Fruit fly (Drosophila melanogaster) whole organism, embryonic: ENCODE data around the gene trus.

Source experiments
- Asciz ChIP-seq: fragments of 200-800 bp; sonication (Bioruptor generic); optimal IDR thresholded peaks from 2 replicates; lab custom pipeline; 2017; ENCODE audit warnings: missing biosample characterization, mild to moderate bottlenecking, missing genetic modification characterization, missing genetic modification reagents
- Awh ChIP-seq: fragments of 200-800 bp; sonication (Bioruptor generic); IDR thresholded peaks from 2 replicates; pipeline ENCODE4, ENCODE4 v1.3.6; 2022; ENCODE audit warnings: missing biosample characterization, missing genetic modification characterization
- CG10147 ChIP-seq: fragments of 200-800 bp; sonication (Bioruptor generic); optimal IDR thresholded peaks from 2 replicates; lab custom pipeline; 2019; ENCODE audit warnings: missing biosample characterization, mild to moderate bottlenecking, missing genetic modification characterization, moderate library complexity
- CG10565 ChIP-seq: fragments of 200-800 bp; sonication (Bioruptor generic); optimal IDR thresholded peaks from 3 replicates; lab custom pipeline; 2016; ENCODE audit warnings: missing biosample characterization, mild to moderate bottlenecking, missing genetic modification characterization
- CG10959 ChIP-seq: fragments of 200-800 bp; sonication (Bioruptor generic); IDR thresholded peaks from 2 replicates; pipeline ENCODE4 v1.3.6; 2022; ENCODE audit warnings: missing biosample characterization, missing genetic modification characterization
- CG11247 ChIP-seq: fragments of 200-800 bp; sonication (Bioruptor generic); IDR thresholded peaks from 2 replicates; pipeline ENCODE4 v1.3.6; 2022; ENCODE audit warnings: missing biosample characterization, missing genetic modification characterization
- CG11456 ChIP-seq: fragments of 200-800 bp; sonication (Bioruptor generic); IDR thresholded peaks from 3 replicates; pipeline ENCODE4 v1.3.6; 2022; ENCODE audit warnings: missing biosample characterization, missing genetic modification characterization
- CG11560 ChIP-seq: fragments of 200-800 bp; sonication (Bioruptor generic); IDR thresholded peaks from 3 replicates; pipeline ENCODE4 v1.3.6; 2022; ENCODE audit warnings: missing biosample characterization, missing genetic modification characterization
- CG13775 ChIP-seq: fragments of 200-800 bp; sonication (Bioruptor generic); optimal IDR thresholded peaks from 3 replicates; lab custom pipeline; 2017; ENCODE audit warnings: missing biosample characterization, mild to moderate bottlenecking, missing genetic modification characterization
- CG15011 ChIP-seq: fragments of 200-800 bp; sonication (Bioruptor generic); optimal IDR thresholded peaks from 3 replicates; lab custom pipeline; 2018; ENCODE audit warnings: missing biosample characterization, mild to moderate bottlenecking, missing genetic modification characterization
- CG15601 ChIP-seq: fragments of 200-800 bp; sonication (Bioruptor generic); optimal IDR thresholded peaks from 3 replicates; lab custom pipeline; 2019; ENCODE audit warnings: missing biosample characterization, mild to moderate bottlenecking, missing genetic modification characterization, moderate library complexity
- CG15696 ChIP-seq: fragments of 200-800 bp; sonication (Bioruptor generic); optimal IDR thresholded peaks from 2 replicates; lab custom pipeline; 2019; ENCODE audit warnings: missing biosample characterization, mild to moderate bottlenecking, missing genetic modification characterization, moderate library complexity
- CG17568 ChIP-seq: fragments of 200-800 bp; sonication (Bioruptor generic); optimal IDR thresholded peaks from 2 replicates; lab custom pipeline; 2018; ENCODE audit warnings: missing biosample characterization, mild to moderate bottlenecking, missing genetic modification characterization, moderate library complexity
- CG1792 ChIP-seq: fragments of 200-800 bp; sonication (Bioruptor generic); optimal IDR thresholded peaks from 2 replicates; lab custom pipeline; 2016; ENCODE audit warnings: missing biosample characterization, missing genetic modification characterization
- CG18599 ChIP-seq: fragments of 200-800 bp; sonication (Bioruptor generic); optimal IDR thresholded peaks from 3 replicates; lab custom pipeline; 2017; ENCODE audit warnings: missing biosample characterization, missing genetic modification characterization, mild to moderate bottlenecking, moderate library complexity, missing genetic modification reagents
- CG2678 ChIP-seq: fragments of 200-800 bp; sonication (Bioruptor generic); optimal IDR thresholded peaks from 3 replicates; lab custom pipeline; 2019; ENCODE audit warnings: missing biosample characterization, mild to moderate bottlenecking, missing genetic modification characterization, moderate library complexity
- CG2889 ChIP-seq: fragments of 200-800 bp; sonication (Bioruptor generic); IDR thresholded peaks from 3 replicates; pipeline ENCODE4 v1.3.6; 2022; ENCODE audit warnings: missing biosample characterization, missing genetic modification characterization
- CG30020 ChIP-seq: fragments of 200-800 bp; optimal IDR thresholded peaks from 2 replicates; lab custom pipeline; 2019; ENCODE audit warnings: missing biosample characterization, mild to moderate bottlenecking, missing genetic modification characterization, moderate library complexity
- CG33557 ChIP-seq: fragments of 200-800 bp; sonication (Bioruptor generic); optimal IDR thresholded peaks from 2 replicates; lab custom pipeline; 2019; ENCODE audit warnings: missing biosample characterization, mild to moderate bottlenecking, missing genetic modification characterization, moderate library complexity
- CG34376 ChIP-seq: fragments of 200-800 bp; sonication (Bioruptor generic); optimal IDR thresholded peaks from 2 replicates; lab custom pipeline; 2018; ENCODE audit warnings: missing biosample characterization, mild to moderate bottlenecking, missing genetic modification characterization
- CG3838 ChIP-seq: fragments of 200-800 bp; sonication (Bioruptor generic); optimal IDR thresholded peaks from 3 replicates; lab custom pipeline; 2016; ENCODE audit warnings: missing biosample characterization, missing genetic modification characterization
- CG3995 ChIP-seq: fragments of 200-800 bp; sonication (Bioruptor generic); optimal IDR thresholded peaks from 3 replicates; lab custom pipeline; 2016; ENCODE audit warnings: missing biosample characterization, missing genetic modification characterization
- CG4424 ChIP-seq: fragments of 200-800 bp; sonication (Bioruptor generic); optimal IDR thresholded peaks from 3 replicates; lab custom pipeline; 2016; ENCODE audit warnings: missing biosample characterization, missing genetic modification characterization
- CG4707 ChIP-seq: fragments of 200-800 bp; sonication (Bioruptor generic); optimal IDR thresholded peaks from 2 replicates; lab custom pipeline; 2018; ENCODE audit warnings: missing biosample characterization, mild to moderate bottlenecking, missing genetic modification characterization, moderate library complexity
- CG6689 ChIP-seq: fragments of 200-800 bp; sonication (Bioruptor generic); IDR thresholded peaks from 2 replicates; pipeline ENCODE4 v1.3.6; 2022; ENCODE audit warnings: missing biosample characterization, missing genetic modification characterization
- CG6791 ChIP-seq: fragments of 200-800 bp; sonication (Bioruptor generic); IDR thresholded peaks from 3 replicates; pipeline ENCODE4 v1.3.6; 2022; ENCODE audit warnings: missing biosample characterization, missing genetic modification characterization; ENCODE audit not compliant: partially characterized antibody
- CG7271 ChIP-seq: fragments of 200-800 bp; sonication (Bioruptor generic); optimal IDR thresholded peaks from 2 replicates; lab custom pipeline; 2018; ENCODE audit warnings: missing biosample characterization, mild to moderate bottlenecking, missing genetic modification characterization, moderate library complexity
- CG7963 ChIP-seq: fragments of 200-800 bp; sonication (Bioruptor generic); IDR thresholded peaks from 3 replicates; pipeline ENCODE4 v1.3.6; 2022; ENCODE audit warnings: missing biosample characterization, missing genetic modification characterization; ENCODE audit not compliant: partially characterized antibody
- Dll ChIP-seq: fragments of 200-800 bp; sonication (Bioruptor generic); IDR thresholded peaks from 4 replicates; pipeline ENCODE4 v1.3.6; 2022; ENCODE audit warnings: missing biosample characterization, missing genetic modification characterization; ENCODE audit not compliant: partially characterized antibody
- Dp ChIP-seq: fragments of 200-800 bp; sonication (Bioruptor generic); optimal IDR thresholded peaks from 2 replicates; lab custom pipeline; 2018; ENCODE audit warnings: missing biosample characterization, mild to moderate bottlenecking, missing genetic modification characterization, moderate library complexity
- ERR ChIP-seq: fragments of 200-800 bp; sonication (Bioruptor generic); optimal IDR thresholded peaks from 2 replicates; lab custom pipeline; 2016; ENCODE audit warnings: missing biosample characterization, missing genetic modification characterization
- Ets65A ChIP-seq: fragments of 200-800 bp; sonication (Bioruptor generic); peaks from one replicate; lab custom pipeline; 2016; ENCODE audit warnings: missing biosample characterization, missing genetic modification characterization
- Lpt ChIP-seq: fragments of >200 bp; optimal IDR thresholded peaks from 2 replicates; lab custom pipeline; 2018; ENCODE audit warnings: missing biosample characterization, missing genetic modification characterization
- Med ChIP-seq: fragments of 200-800 bp; sonication (Bioruptor generic); peaks from one replicate; lab custom pipeline; 2016; ENCODE audit warnings: missing biosample characterization, missing genetic modification characterization, mild to moderate bottlenecking, inconsistent platforms, moderate library complexity
- Opbp ChIP-seq: fragments of 200-800 bp; sonication (Bioruptor generic); IDR thresholded peaks from 3 replicates; pipeline ENCODE4 v1.3.6; 2022; ENCODE audit warnings: missing biosample characterization, missing genetic modification characterization; ENCODE audit not compliant: partially characterized antibody
- Optix ChIP-seq: fragments of 200-800 bp; sonication (Bioruptor generic); IDR thresholded peaks from 3 replicates; pipeline ENCODE4 v1.3.6; 2022; ENCODE audit warnings: missing biosample characterization, missing genetic modification characterization
- Ptx1 ChIP-seq: fragments of 200-800 bp; sonication (Bioruptor generic); IDR thresholded peaks from 2 replicates; pipeline ENCODE4 v1.3.6; 2022; ENCODE audit warnings: missing biosample characterization, missing genetic modification characterization
- Spps ChIP-seq: fragments of 200-800 bp; sonication (Bioruptor generic); optimal IDR thresholded peaks from 2 replicates; lab custom pipeline; 2018; ENCODE audit warnings: missing biosample characterization, mild to moderate bottlenecking, missing genetic modification characterization
- Trl ChIP-seq, 3 experiments: fragments of >200 bp in 2 of 3; fragments of 200-800 bp in 1 of 3; sonication (Bioruptor generic) in 1 of 3; optimal IDR thresholded peaks; 2 replicates in 1 of 3; 3 replicates in 2 of 3; lab custom pipeline; 2016 to 2017; ENCODE audit warnings: missing biosample characterization in 1 of 3, missing genetic modification characterization in 1 of 3
- ac ChIP-seq: fragments of 200-800 bp; sonication (Bioruptor generic); optimal IDR thresholded peaks from 3 replicates; lab custom pipeline; 2017; ENCODE audit warnings: missing biosample characterization, mild to moderate bottlenecking, missing genetic modification characterization
- corto ChIP-seq: fragments of 200-800 bp; sonication (Bioruptor generic); optimal IDR thresholded peaks from 2 replicates; lab custom pipeline; 2016; ENCODE audit warnings: missing biosample characterization, mild to moderate bottlenecking, missing genetic modification characterization, moderate library complexity
- crp ChIP-seq, 2 experiments: fragments of 200-800 bp; sonication (Bioruptor generic); optimal IDR thresholded peaks; 2 replicates in 1 of 2; 3 replicates in 1 of 2; lab custom pipeline; 2017; ENCODE audit warnings: missing biosample characterization in 2 of 2, missing genetic modification characterization in 2 of 2, mild to moderate bottlenecking in 1 of 2, moderate library complexity in 1 of 2
- dpn ChIP-seq, 2 experiments: fragments of 200-800 bp; sonication (Bioruptor generic); optimal IDR thresholded peaks; 3 replicates each; lab custom pipeline; 2016; ENCODE audit warnings: missing biosample characterization in 2 of 2, missing genetic modification characterization in 2 of 2
- gt ChIP-seq: fragments of 200-800 bp; sonication (Bioruptor generic); IDR thresholded peaks from 2 replicates; pipeline ENCODE4 v1.3.6; 2022; ENCODE audit warnings: missing biosample characterization, missing genetic modification characterization
- kah ChIP-seq: fragments of 200-800 bp; sonication (Bioruptor generic); optimal IDR thresholded peaks from 2 replicates; lab custom pipeline; 2018; ENCODE audit warnings: missing biosample characterization, mild to moderate bottlenecking, missing genetic modification characterization
- psq ChIP-seq: fragments of 200-800 bp; sonication (Bioruptor generic); optimal IDR thresholded peaks from 2 replicates; lab custom pipeline; 2017; ENCODE audit warnings: missing biosample characterization, missing genetic modification characterization
- tap ChIP-seq: fragments of 200-800 bp; optimal IDR thresholded peaks from 3 replicates; lab custom pipeline; 2019; ENCODE audit warnings: missing biosample characterization, mild to moderate bottlenecking, missing genetic modification characterization, moderate library complexity
- usp ChIP-seq: fragments of >200 bp; optimal IDR thresholded peaks from 2 replicates; lab custom pipeline; 2017; ENCODE audit warnings: missing biosample characterization, missing genetic modification characterization
- yki ChIP-seq: fragments of >200 bp; optimal IDR thresholded peaks from 3 replicates; lab custom pipeline; 2018
- zen2 ChIP-seq: fragments of 200-800 bp; sonication (Bioruptor generic); IDR thresholded peaks from 3 replicates; pipeline ENCODE4 v1.3.6; 2022; ENCODE audit warnings: missing biosample characterization, missing genetic modification characterization; ENCODE audit not compliant: partially characterized antibody

trus gene

DNA sequence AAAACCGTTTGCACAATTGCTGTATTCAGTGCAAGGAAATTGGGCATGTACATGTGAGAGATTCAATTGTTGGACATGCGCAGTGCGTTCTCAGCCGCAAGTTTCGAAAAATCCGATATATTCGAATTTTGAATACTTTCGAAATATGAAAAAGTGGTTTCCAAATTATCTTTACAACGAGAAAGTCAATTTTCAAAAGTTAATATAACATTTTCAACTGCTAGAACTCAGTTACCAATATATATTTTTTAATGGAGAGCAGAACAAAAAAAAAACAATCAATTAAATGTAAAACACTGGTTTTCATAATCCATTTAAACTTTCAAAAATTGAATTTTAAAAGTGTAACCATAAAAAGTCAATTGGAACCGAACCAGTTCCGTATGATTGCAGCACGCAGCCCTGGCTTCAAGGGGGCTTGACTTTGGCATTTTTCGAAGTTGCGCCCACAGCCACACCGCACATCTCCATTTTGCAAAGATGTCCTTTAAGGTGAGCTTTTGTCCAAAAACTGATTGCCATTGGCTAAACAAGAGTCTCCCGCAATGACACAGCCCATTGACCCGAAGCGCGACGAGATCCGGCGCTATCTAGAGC lies 33.9 kb upstream of the trus start, which contains the start of the genes Scgbeta and CG17202 (continued):
- TF ChIP-seq psq (GFP tag; lab: Kevin White, UChicago) = no peak
- peak; percentile 38; the same call in 1 of the 3 replicates for TF ChIP-seq CG11456 (GFP tag; lab: Robert Waterston, UW)
- TF ChIP-seq usp (GFP tag; lab: Kevin White, UChicago) = no peak
- TF ChIP-seq CG1792 (GFP tag; lab: Kevin White, UChicago) = no peak
- peak; percentile 69 for TF ChIP-seq Med (GFP tag; lab: Kevin White, UChicago)
- TF ChIP-seq CG15696 (tag; lab: Kevin White, UChicago) = no peak
- TF ChIP-seq ac (GFP tag; lab: Kevin White, UChicago) = no peak
- TF ChIP-seq Ets65A (GFP tag; lab: Kevin White, UChicago) = peak; percentile 49
- no peak for TF ChIP-seq CG6791 (GFP tag; lab: Robert Waterston, UW)
- no peak for TF ChIP-seq CG4424 (GFP tag; lab: Kevin White, UChicago)
- TF ChIP-seq CG7271 (tag; lab: Kevin White, UChicago) = no peak
- no peak for TF ChIP-seq CG17568 (GFP tag; lab: Kevin White, UChicago)
- TF ChIP-seq dpn (GFP tag; optimal IDR thresholded peaks at IDR 0.05; lab: Kevin White, UChicago) = peak in 1 of 2 experiments; percentile 17
- TF ChIP-seq corto = no peak
- TF ChIP-seq CG11560 (tag; lab: Robert Waterston, UW) = no peak
- TF ChIP-seq Ptx1 (GFP tag; lab: Robert Waterston, UW) = no peak
- no peak for TF ChIP-seq Awh (GFP tag; lab: Robert Waterston, UW)
- 0 out of 3 replicates have a peak, but pooled peaks have one; percentile 22 for TF ChIP-seq Opbp (GFP tag; lab: Robert Waterston, UW)
- no peak for TF ChIP-seq CG2889 (GFP tag; lab: Robert Waterston, UW)
- TF ChIP-seq CG15601 (tag; lab: Kevin White, UChicago) = no peak
- no peak for TF ChIP-seq CG33557 (GFP tag; lab: Kevin White, UChicago)
- no peak for TF ChIP-seq Lpt (GFP tag; lab: Kevin White, UChicago)
- TF ChIP-seq CG10565 (GFP tag; lab: Kevin White, UChicago) = no peak
- no peak for TF ChIP-seq CG6689 (GFP tag; lab: Robert Waterston, UW)
- no peak for TF ChIP-seq CG11247
- TF ChIP-seq CG13775 (GFP tag; lab: Kevin White, UChicago) = no peak
- TF ChIP-seq yki (lab: Kevin White, UChicago) = no peak
- peak in 1 of 2 experiments; percentile 11 for TF ChIP-seq crp (GFP tag; optimal IDR thresholded peaks at IDR 0.05; lab: Kevin White, UChicago)
- no peak for TF ChIP-seq CG18599 (GFP tag; lab: Kevin White, UChicago)
- no peak for TF ChIP-seq gt (GFP tag; lab: Robert Waterston, UW)
- no peak for TF ChIP-seq zen2
- TF ChIP-seq kah (GFP tag; lab: Kevin White, UChicago) = no peak
- no peak for TF ChIP-seq CG2678 (tag; lab: Kevin White, UChicago)
- peak; percentile 66 for TF ChIP-seq Dp (GFP tag; lab: Kevin White, UChicago)
- TF ChIP-seq Asciz = no peak
- TF ChIP-seq CG4707 (GFP tag; lab: Kevin White, UChicago) = no peak
- no peak for TF ChIP-seq CG10959 (GFP tag; lab: Robert Waterston, UW)
- TF ChIP-seq Spps (tag; lab: Kevin White, UChicago) = no peak
- TF ChIP-seq CG30020 (tag; lab: Kevin White, UChicago) = no peak
- no peak for TF ChIP-seq CG3995
- TF ChIP-seq tap (tag; lab: Kevin White, UChicago) = no peak
- no peak for TF ChIP-seq Trl (optimal IDR thresholded peaks at IDR 0.05; lab: Kevin White, UChicago)
- TF ChIP-seq Trl (GFP tag; optimal IDR thresholded peaks at IDR 0.05; lab: Kevin White, UChicago) = no peak
- no peak for TF ChIP-seq CG15011
- TF ChIP-seq CG34376 (GFP tag; lab: Kevin White, UChicago) = peak; percentile 40
- no peak for TF ChIP-seq Optix
- TF ChIP-seq CG10147 (GFP tag; lab: Kevin White, UChicago) = no peak
- TF ChIP-seq ERR (GFP tag; lab: Kevin White, UChicago) = no peak
- no peak for TF ChIP-seq CG3838 (GFP tag; lab: Kevin White, UChicago)
- TF ChIP-seq CG7963 (GFP tag; lab: Robert Waterston, UW) = no peak
- TF ChIP-seq Dll (GFP tag; lab: Robert Waterston, UW) = no peak
